Worm (Caenorhabditis elegans) whole organism, L3 larva: ENCODE data around the gene F52D2.7.
A peak's percentile ranks its signal among the peaks of the same experiment; 100 is the strongest.

ENCODE experiments used
- ceh-16 ChIP-seq: sonication (generic microtip); optimal IDR thresholded peaks from 2 replicates; lab custom pipeline; 2017; ENCODE audit warnings: missing biosample characterization, missing genetic modification characterization
- ceh-9 ChIP-seq: sonication (generic microtip); optimal IDR thresholded peaks from 2 replicates; lab custom pipeline; 2018; ENCODE audit warnings: missing biosample characterization, missing genetic modification characterization
- egl-27 ChIP-seq: sonication (generic microtip); optimal IDR thresholded peaks from 4 replicates; lab custom pipeline; 2017; ENCODE audit warnings: missing biosample characterization, missing genetic modification reagents, missing genetic modification characterization
- elt-2 ChIP-seq: sonication (generic microtip); optimal IDR thresholded peaks from 2 replicates; lab custom pipeline; 2016; ENCODE audit warnings: missing genetic modification reagents, mild to moderate bottlenecking, missing genetic modification characterization, missing compliant biosample characterization
- jun-1 ChIP-seq: fragments of 150-350 bp; optimal IDR thresholded peaks from 2 replicates; lab custom pipeline; 2014; ENCODE audit warnings: missing biosample characterization, missing genetic modification reagents, missing genetic modification characterization
- nhr-25 ChIP-seq: sonication (generic microtip); optimal IDR thresholded peaks from 2 replicates; lab custom pipeline; 2017; ENCODE audit warnings: missing biosample characterization, missing genetic modification characterization
- pha-4 ChIP-seq: fragments of 150-350 bp; optimal IDR thresholded peaks from 2 replicates; lab custom pipeline; 2014; ENCODE audit warnings: missing biosample characterization, missing genetic modification reagents, missing genetic modification characterization
- pqm-1 ChIP-seq: fragments of 150-350 bp; optimal IDR thresholded peaks from 2 replicates; lab custom pipeline; 2017; ENCODE audit warnings: missing biosample characterization, missing genetic modification characterization, inconsistent platforms
- sea-2 ChIP-seq: fragments of 150-350 bp; sonication (generic microtip); optimal IDR thresholded peaks from 4 replicates; lab custom pipeline; 2014; ENCODE audit warnings: missing biosample characterization, missing genetic modification reagents, missing genetic modification characterization
- tbx-2 ChIP-seq: sonication (generic microtip); optimal IDR thresholded peaks from 2 replicates; lab custom pipeline; 2016; ENCODE audit warnings: mild to moderate bottlenecking, missing genetic modification characterization, missing compliant biosample characterization

The F52D2.7 gene

ce11 chrX:2013912-2014311 is 51.5 kb downstream of the F52D2.7 start:
- TF ChIP-seq egl-27: no peak
- TF ChIP-seq tbx-2 (tag; lab: Kevin White, UChicago): no peak
- no peak for TF ChIP-seq sea-2
- no peak for TF ChIP-seq ceh-9 (tag; lab: Kevin White, UChicago)

- peak; percentile 20 for TF ChIP-seq pha-4
- TF ChIP-seq ceh-16 (tag; lab: Kevin White, UChicago): no peak
- no peak for TF ChIP-seq nhr-25 (tag; lab: Kevin White, UChicago)
- peak; percentile 76 for TF ChIP-seq pqm-1 (tag; lab: Kevin White, UChicago)
- peak; percentile 42 for TF ChIP-seq jun-1 (tag; lab: Kevin White, UChicago)
- TF ChIP-seq elt-2 (tag; lab: Kevin White, UChicago): peak; percentile 85
These were observed 52.1 kb downstream of the F52D2.7 start for ce11 chrX:2014521-2014920.
